Worm (Caenorhabditis elegans): ENCODE data around the gene T19H5.7.

DNA sequence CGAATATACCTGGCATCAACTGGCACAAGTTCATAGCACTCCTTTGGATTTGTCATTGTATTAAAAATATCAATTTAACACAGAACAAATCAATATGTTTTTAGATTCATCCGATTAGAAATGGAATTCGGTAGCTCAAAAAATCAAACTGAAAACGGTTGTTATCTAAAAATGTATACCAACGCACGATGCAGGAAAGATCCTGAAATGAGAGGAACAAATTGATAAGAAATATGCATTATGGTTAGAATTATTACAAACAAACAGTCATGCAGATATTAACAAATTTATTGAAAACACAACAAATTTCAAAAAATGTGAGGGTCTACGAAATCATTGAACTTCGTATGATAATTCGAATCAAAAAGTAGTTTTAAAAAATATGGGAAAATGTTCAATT, 9.9 kb downstream of the T19H5.7 start, which contains the start of gene T19H5.6:
- TF ChIP-seq zag-1 (tag; optimal IDR thresholded peaks at IDR 0.05) (no peak), mdl-1 (tag; optimal IDR thresholded peaks at IDR 0.05) (no peak), ceh-82 (tag; optimal IDR thresholded peaks at IDR 0.05) (no peak), ztf-4 (tag; optimal IDR thresholded peaks at IDR 0.05) (no peak), nhr-237 (tag; optimal IDR thresholded peaks at IDR 0.05) (no peak), nhr-21 (tag; optimal IDR thresholded peaks at IDR 0.05) (no peak)

All from whole organism, L2 larva.